Fruit fly (Drosophila melanogaster): ENCODE measurements around the gene CG31676.
A peak's percentile ranks its signal among the peaks of the same experiment; 100 is the strongest.

The CG31676 gene

dm6 chr2L:20797515-20797847 is 43.1 kb upstream of the CG31676 start, which contains the start of gene CG9328 (continued):
- TF ChIP-seq dan (GFP tag; IDR thresholded peaks at IDR 0.05) (no peak), PHDP (tag; optimal IDR thresholded peaks at IDR 0.05) (peak; percentile 59), CG8089 (GFP tag; optimal IDR thresholded peaks at IDR 0.05) (peak; percentile 3), CG6813 (GFP tag; optimal IDR thresholded peaks at IDR 0.05) (peak; percentile 5), tin (GFP tag; optimal IDR thresholded peaks at IDR 0.05) (peak; percentile 35), CG3847 (GFP tag; IDR thresholded peaks at IDR 0.05) (no peak), MESR4 (GFP tag; optimal IDR thresholded peaks at IDR 0.05) (peak; percentile 52), NFAT (GFP tag; IDR thresholded peaks at IDR 0.05) (peak; percentile 56), Oli (tag; optimal IDR thresholded peaks at IDR 0.05) (no peak), CG6791 (GFP tag; IDR thresholded peaks at IDR 0.05; ENCODE audit: partially characterized antibody) (peak; percentile 63; the same call in 2 of the 3 replicates), CG12391 (tag; optimal IDR thresholded peaks at IDR 0.05) (peak; percentile 39), aop (GFP tag; IDR thresholded peaks at IDR 0.05) (no peak), CG13296 (GFP tag; optimal IDR thresholded peaks at IDR 0.05) (no peak), CG10209 (GFP tag; optimal IDR thresholded peaks at IDR 0.05) (peak; percentile 8), mam (GFP tag; optimal IDR thresholded peaks at IDR 0.05) (peak; percentile 25), CG7271 (tag; optimal IDR thresholded peaks at IDR 0.05) (no peak), CG7786 (GFP tag; optimal IDR thresholded peaks at IDR 0.05) (no peak), btn (GFP tag; optimal IDR thresholded peaks at IDR 0.05) (no peak), nmo (GFP tag; optimal IDR thresholded peaks at IDR 0.05) (peak; percentile 5), Bgb (GFP tag; IDR thresholded peaks at IDR 0.05; ENCODE audit: partially characterized antibody) (peak; percentile 72), gcm2 (GFP tag; optimal IDR thresholded peaks at IDR 0.05) (no peak), CG14441 (GFP tag; IDR thresholded peaks at IDR 0.05) (0 out of 2 replicates have a peak, but pooled peaks have one; percentile 27), peb (GFP tag; IDR thresholded peaks at IDR 0.05) (no peak), HLH54F (GFP tag; optimal IDR thresholded peaks at IDR 0.05) (peak; percentile 18), CG31388 (GFP tag; optimal IDR thresholded peaks at IDR 0.05) (no peak), CG12942 (GFP tag; optimal IDR thresholded peaks at IDR 0.05) (no peak), MTF-1 (GFP tag; optimal IDR thresholded peaks at IDR 0.05; ENCODE audit: borderline replicate concordance) (peak; percentile 50), CG15696 (tag; optimal IDR thresholded peaks at IDR 0.05) (no peak), ttk (GFP tag; IDR thresholded peaks at IDR 0.05) (no peak), stc (GFP tag; IDR thresholded peaks at IDR 0.05) (peak; percentile 62; the same call in 1 of the 2 replicates), CG8478 (optimal IDR thresholded peaks at IDR 0.05) (no peak), eyg (GFP tag; optimal IDR thresholded peaks at IDR 0.05) (no peak), kni (GFP tag; optimal IDR thresholded peaks at IDR 0.05) (no peak), Side (GFP tag; optimal IDR thresholded peaks at IDR 0.05) (peak; percentile 27), CG4820 (GFP tag; optimal IDR thresholded peaks at IDR 0.05) (no peak), sim (GFP tag; IDR thresholded peaks at IDR 0.05) (no peak), pho (GFP tag; optimal IDR thresholded peaks at IDR 0.05) (peak; percentile 41), danr (GFP tag; IDR thresholded peaks at IDR 0.05) (no peak), prd (optimal IDR thresholded peaks at IDR 0.05) (no peak), prd (GFP tag; IDR thresholded peaks at IDR 0.05) (peak; percentile 48; the same call in 1 of the 3 replicates), ac (GFP tag; optimal IDR thresholded peaks at IDR 0.05) (no peak), Camta (GFP tag; optimal IDR thresholded peaks at IDR 0.05) (peak; percentile 39), CG12104 (GFP tag; optimal IDR thresholded peaks at IDR 0.05) (no peak), sisA (GFP tag; IDR thresholded peaks at IDR 0.05) (no peak), fd102C (GFP tag; optimal IDR thresholded peaks at IDR 0.05) (no peak), zen2 (GFP tag; IDR thresholded peaks at IDR 0.05; ENCODE audit: partially characterized antibody) (0 out of 3 replicates have a peak, but pooled peaks have one; percentile 52), psq (GFP tag; optimal IDR thresholded peaks at IDR 0.05) (peak; percentile 2), CG4707 (GFP tag; optimal IDR thresholded peaks at IDR 0.05) (peak; percentile 39), CG34224 (GFP tag; IDR thresholded peaks at IDR 0.05; ENCODE audit: partially characterized antibody) (no peak), pan (optimal IDR thresholded peaks at IDR 0.05) (no peak), pan (GFP tag; optimal IDR thresholded peaks at IDR 0.05 in 1 of 2, IDR thresholded peaks at IDR 0.05 in 1 of 2) (peak in 1 of 2 experiments; percentile 67), Drgx (GFP tag; IDR thresholded peaks at IDR 0.05) (peak; percentile 43)

Measured in whole organism, embryonic.